Fruit fly (Drosophila melanogaster) S2 (cell line): ENCODE data around the gene Non3.

ENCODE experiments used
- CG8478 ChIP-seq: fragments of >200 bp; optimal IDR thresholded peaks from 2 replicates; lab custom pipeline; 2018
- CTCF ChIP-seq, 2 experiments: fragments of >200 bp; optimal IDR thresholded peaks; 2 replicates each; lab custom pipeline; 2018

- TF ChIP-seq CTCF (optimal IDR thresholded peaks at IDR 0.05; lab: Kevin White, UChicago): no peak
- TF ChIP-seq CG8478: no peak
Measured at dm6 chr3R:18198518-18199118, 24.9 kb upstream of the Non3 start.
